Fruit fly (Drosophila melanogaster) whole organism, adult: ENCODE results near the gene AttD.

Source experiments
- CG11617 ChIP-seq: fragments of 200-800 bp; sonication (Bioruptor generic); optimal IDR thresholded peaks from 2 replicates; lab custom pipeline; 2017; ENCODE audit warnings: mild to moderate bottlenecking, missing biosample characterization, missing genetic modification reagents, missing genetic modification characterization
- CG12768 ChIP-seq: fragments of 200-800 bp; sonication (Bioruptor generic); optimal IDR thresholded peaks from 2 replicates; lab custom pipeline; 2017; ENCODE audit warnings: missing biosample characterization, missing genetic modification characterization, mild to moderate bottlenecking, moderate library complexity, missing genetic modification reagents
- CG14711 ChIP-seq: fragments of 200-800 bp; sonication (Bioruptor generic); optimal IDR thresholded peaks from 2 replicates; lab custom pipeline; 2018; ENCODE audit warnings: missing biosample characterization, mild to moderate bottlenecking, missing genetic modification characterization, moderate library complexity
- CG1620 ChIP-seq: fragments of 200-800 bp; sonication (Bioruptor generic); optimal IDR thresholded peaks from 2 replicates; lab custom pipeline; 2016; ENCODE audit warnings: missing biosample characterization, missing genetic modification characterization
- CG33017 ChIP-seq: fragments of 200-800 bp; sonication (Bioruptor generic); optimal IDR thresholded peaks from 2 replicates; lab custom pipeline; 2018; ENCODE audit warnings: missing biosample characterization, mild to moderate bottlenecking, missing genetic modification characterization, moderate library complexity
- CG5204 ChIP-seq: fragments of 200-800 bp; sonication (Bioruptor generic); optimal IDR thresholded peaks from 2 replicates; lab custom pipeline; 2016; ENCODE audit warnings: missing biosample characterization, missing genetic modification characterization
- CG7045 ChIP-seq: fragments of 200-800 bp; sonication (Bioruptor generic); optimal IDR thresholded peaks from 2 replicates; lab custom pipeline; 2017; ENCODE audit warnings: missing biosample characterization, mild to moderate bottlenecking, missing genetic modification characterization
- CG7101 ChIP-seq: fragments of 200-800 bp; sonication (Bioruptor generic); optimal IDR thresholded peaks from 2 replicates; lab custom pipeline; 2018; ENCODE audit warnings: missing biosample characterization, mild to moderate bottlenecking, missing genetic modification characterization, moderate library complexity
- Clk ChIP-seq: fragments of 200-800 bp; sonication (Bioruptor generic); optimal IDR thresholded peaks from 2 replicates; lab custom pipeline; 2017; ENCODE audit warnings: missing biosample characterization, missing genetic modification characterization
- Crg-1 ChIP-seq: fragments of 200-800 bp; sonication (Bioruptor generic); optimal IDR thresholded peaks from 2 replicates; lab custom pipeline; 2016; ENCODE audit warnings: missing biosample characterization, missing genetic modification characterization
- Hr96 ChIP-seq: fragments of 200-800 bp; sonication (Bioruptor generic); optimal IDR thresholded peaks from 2 replicates; lab custom pipeline; 2016; ENCODE audit warnings: missing biosample characterization, missing genetic modification characterization
- Mnt ChIP-seq: fragments of 200-800 bp; sonication (Bioruptor generic); optimal IDR thresholded peaks from 2 replicates; lab custom pipeline; 2016; ENCODE audit warnings: missing biosample characterization, mild to moderate bottlenecking, missing genetic modification characterization
- bab1 ChIP-seq: fragments of 200-800 bp; sonication (Bioruptor generic); optimal IDR thresholded peaks from 3 replicates; lab custom pipeline; 2019; ENCODE audit warnings: missing biosample characterization, mild to moderate bottlenecking, missing genetic modification characterization, moderate library complexity
- cic ChIP-seq: fragments of 200-800 bp; sonication (Bioruptor generic); optimal IDR thresholded peaks from 2 replicates; lab custom pipeline; 2017; ENCODE audit warnings: missing biosample characterization, mild to moderate bottlenecking, missing genetic modification characterization, moderate library complexity
- cnc ChIP-seq, 2 experiments: fragments of >200 bp; optimal IDR thresholded peaks; 2 replicates each; lab custom pipeline; 2017
- kay ChIP-seq: fragments of 200-800 bp; sonication (Bioruptor generic); peaks from one replicate; lab custom pipeline; 2016; ENCODE audit warnings: missing biosample characterization, missing genetic modification characterization, borderline replicate concordance
- ovo ChIP-seq: fragments of 200-800 bp; sonication (Bioruptor generic); optimal IDR thresholded peaks from 2 replicates; lab custom pipeline; 2016; ENCODE audit warnings: missing biosample characterization, missing genetic modification characterization
- pad ChIP-seq: fragments of 200-800 bp; sonication (Bioruptor generic); optimal IDR thresholded peaks from 3 replicates; lab custom pipeline; 2017; ENCODE audit warnings: missing biosample characterization, missing genetic modification characterization, mild to moderate bottlenecking, moderate library complexity, missing genetic modification reagents
- tj ChIP-seq: fragments of 200-800 bp; sonication (Bioruptor generic); optimal IDR thresholded peaks from 3 replicates; lab custom pipeline; 2017; ENCODE audit warnings: missing biosample characterization, mild to moderate bottlenecking, missing genetic modification characterization, moderate library complexity
- toe ChIP-seq: fragments of 200-800 bp; sonication (Bioruptor generic); optimal IDR thresholded peaks from 2 replicates; lab custom pipeline; 2016; ENCODE audit warnings: missing biosample characterization, missing genetic modification characterization

The AttD gene

dm6 chr3R:17644019-17644418, 19.0 kb downstream of the AttD start:
- TF ChIP-seq CG7045 (GFP tag; lab: Kevin White, UChicago) (no peak), CG14711 (tag; lab: Kevin White, UChicago) (no peak), pad (GFP tag; lab: Kevin White, UChicago) (no peak)

dm6 chr3R:17645239-17645638, 20.2 kb downstream of the AttD start:
- peak; percentile 41 for TF ChIP-seq bab1 (GFP tag; lab: Kevin White, UChicago)
- TF ChIP-seq kay (GFP tag; lab: Kevin White, UChicago) = peak; percentile 82
- no peak for TF ChIP-seq toe (GFP tag; lab: Kevin White, UChicago)
- TF ChIP-seq tj = peak; percentile 50
- TF ChIP-seq pad (GFP tag; lab: Kevin White, UChicago) = no peak

DNA sequence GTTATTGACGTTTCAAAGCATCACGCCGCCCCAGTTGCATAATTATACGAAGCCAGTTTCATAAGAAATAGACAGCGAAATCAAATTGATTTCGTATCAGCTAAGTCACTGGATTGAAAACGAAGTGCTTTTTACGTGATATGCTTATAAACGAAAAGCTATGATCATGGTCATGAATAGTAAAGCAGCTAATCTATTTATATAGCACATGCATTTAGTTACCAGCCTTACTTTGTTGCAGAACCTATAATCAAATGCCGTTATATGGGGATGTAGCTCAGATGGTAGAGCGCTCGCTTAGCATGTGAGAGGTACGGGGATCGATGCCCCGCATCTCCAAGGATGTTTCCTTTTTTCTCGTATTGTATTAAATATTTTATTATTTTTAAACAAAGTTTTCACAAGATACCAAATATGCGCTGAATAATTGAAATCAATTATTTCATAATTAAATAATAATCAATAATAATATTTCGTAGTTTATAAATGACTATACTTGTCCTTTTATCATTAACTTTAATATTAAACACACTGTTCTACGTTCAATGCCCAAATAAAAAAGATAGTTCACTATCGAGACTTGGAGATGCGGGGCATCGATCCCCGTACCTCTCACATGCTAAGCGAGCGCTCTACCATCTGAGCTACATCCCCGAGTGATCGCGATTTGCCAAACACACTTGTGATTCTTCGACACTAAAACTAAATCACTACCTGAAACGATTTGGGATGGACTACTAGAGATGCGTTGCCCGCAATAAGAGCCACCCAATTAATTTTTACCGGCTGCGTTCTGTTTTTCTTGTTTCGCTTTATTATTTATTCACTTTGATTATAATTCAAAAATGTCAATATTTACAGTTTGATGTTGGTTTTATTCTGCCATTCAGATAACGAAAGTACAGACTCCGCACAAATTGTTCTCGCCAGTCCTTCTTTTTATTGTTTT, 21.3 kb downstream of the AttD start:
- TF ChIP-seq Mnt (GFP tag; lab: Kevin White, UChicago) (no peak), bab1 (GFP tag; lab: Kevin White, UChicago) (peak; percentile 22), toe (GFP tag; lab: Kevin White, UChicago) (no peak)

dm6 chr3R:17647444-17647843, 22.4 kb downstream of the AttD start, which contains the start of gene CG14322:
Gene CG14322, plus strand, starts transcription at chr3R:17647679.
- TF ChIP-seq cnc (optimal IDR thresholded peaks at IDR 0.05; lab: Kevin White, UChicago) (no peak), CG11617 (no peak), Mnt (GFP tag; lab: Kevin White, UChicago) (no peak), ovo (GFP tag; lab: Kevin White, UChicago) (no peak), CG33017 (tag; lab: Kevin White, UChicago) (no peak), bab1 (GFP tag; lab: Kevin White, UChicago) (peak; percentile 19), CG14711 (tag; lab: Kevin White, UChicago) (peak; percentile 10), toe (GFP tag; lab: Kevin White, UChicago) (peak; percentile 30), pad (GFP tag; lab: Kevin White, UChicago) (no peak)

- TF ChIP-seq Mnt (GFP tag; lab: Kevin White, UChicago) (no peak), CG7101 (tag; lab: Kevin White, UChicago) (no peak), cnc (optimal IDR thresholded peaks at IDR 0.05; lab: Kevin White, UChicago) (no peak), ovo (GFP tag; lab: Kevin White, UChicago) (no peak), toe (GFP tag; lab: Kevin White, UChicago) (no peak)
These were observed 28.8 kb downstream of the AttD start for dm6 chr3R:17653879-17654278.

DNA sequence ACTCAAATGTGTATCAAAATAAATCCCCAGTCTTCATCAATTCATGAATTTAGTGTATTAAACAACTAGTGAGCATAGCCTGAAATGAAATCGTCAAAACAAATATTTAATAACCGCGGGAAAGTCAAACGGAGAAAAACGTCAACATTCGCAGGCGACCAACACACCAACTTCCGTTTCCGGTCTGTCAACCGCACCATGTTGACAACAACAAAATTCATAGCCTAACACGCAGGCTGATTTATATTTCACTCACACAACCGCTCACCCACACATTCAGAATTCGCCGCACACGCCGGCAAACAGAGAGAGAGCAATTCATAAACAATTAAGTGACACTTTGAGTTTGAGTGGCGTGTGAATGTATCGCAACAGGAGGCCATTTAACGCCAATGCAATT, 30.0 kb downstream of the AttD start:
- no peak for TF ChIP-seq cnc (optimal IDR thresholded peaks at IDR 0.05; lab: Kevin White, UChicago)
- no peak for TF ChIP-seq Hr96 (GFP tag; lab: Kevin White, UChicago)
- no peak for TF ChIP-seq kay (GFP tag; lab: Kevin White, UChicago)
- TF ChIP-seq CG5204 (GFP tag; lab: Kevin White, UChicago) = no peak
- TF ChIP-seq CG1620 (GFP tag; lab: Kevin White, UChicago) = no peak
- TF ChIP-seq toe (GFP tag; lab: Kevin White, UChicago) = no peak
- no peak for TF ChIP-seq Clk
- no peak for TF ChIP-seq CG7101 (tag; lab: Kevin White, UChicago)
- TF ChIP-seq bab1 (GFP tag; lab: Kevin White, UChicago) = no peak
- no peak for TF ChIP-seq CG7045 (GFP tag; lab: Kevin White, UChicago)
- TF ChIP-seq Crg-1 (GFP tag; lab: Kevin White, UChicago) = no peak
- TF ChIP-seq CG11617 = no peak
- no peak for TF ChIP-seq CG33017 (tag; lab: Kevin White, UChicago)
- TF ChIP-seq cic (GFP tag; lab: Kevin White, UChicago) = no peak
- TF ChIP-seq tj = no peak
- TF ChIP-seq ovo (GFP tag; lab: Kevin White, UChicago) = no peak
- no peak for TF ChIP-seq Mnt (GFP tag; lab: Kevin White, UChicago)

dm6 chr3R:17656923-17657322, 31.9 kb downstream of the AttD start:
- TF ChIP-seq CG12768 (GFP tag; lab: Kevin White, UChicago) (no peak), tj (peak; percentile 70), bab1 (GFP tag; lab: Kevin White, UChicago) (peak; percentile 17), Hr96 (GFP tag; lab: Kevin White, UChicago) (no peak)
